Fruit fly (Drosophila melanogaster) Kc167 (cell line): Measurements from ENCODE around the gene nAChRalpha3.

Experiments used
- Myc ChIP-seq: fragments of >200 bp; optimal IDR thresholded peaks from 2 replicates; lab custom pipeline; 2017; ENCODE audit warnings: missing external identifiers
- Sin3A ChIP-seq: fragments of >200 bp; optimal IDR thresholded peaks from 2 replicates; lab custom pipeline; 2018; ENCODE audit warnings: missing external identifiers
- h ChIP-seq: fragments of >200 bp; optimal IDR thresholded peaks from 3 replicates; lab custom pipeline; 2018; ENCODE audit warnings: missing external identifiers
- insv ChIP-seq: fragments of >200 bp; optimal IDR thresholded peaks from 3 replicates; lab custom pipeline; 2018; ENCODE audit warnings: missing external identifiers
- psq ChIP-seq: fragments of >200 bp; optimal IDR thresholded peaks from 2 replicates; lab custom pipeline; 2017; ENCODE audit warnings: missing external identifiers
- ttk ChIP-seq: sonication (Bioruptor generic); optimal IDR thresholded peaks from 2 replicates; lab custom pipeline; 2017; ENCODE audit warnings: missing external identifiers

DNA sequence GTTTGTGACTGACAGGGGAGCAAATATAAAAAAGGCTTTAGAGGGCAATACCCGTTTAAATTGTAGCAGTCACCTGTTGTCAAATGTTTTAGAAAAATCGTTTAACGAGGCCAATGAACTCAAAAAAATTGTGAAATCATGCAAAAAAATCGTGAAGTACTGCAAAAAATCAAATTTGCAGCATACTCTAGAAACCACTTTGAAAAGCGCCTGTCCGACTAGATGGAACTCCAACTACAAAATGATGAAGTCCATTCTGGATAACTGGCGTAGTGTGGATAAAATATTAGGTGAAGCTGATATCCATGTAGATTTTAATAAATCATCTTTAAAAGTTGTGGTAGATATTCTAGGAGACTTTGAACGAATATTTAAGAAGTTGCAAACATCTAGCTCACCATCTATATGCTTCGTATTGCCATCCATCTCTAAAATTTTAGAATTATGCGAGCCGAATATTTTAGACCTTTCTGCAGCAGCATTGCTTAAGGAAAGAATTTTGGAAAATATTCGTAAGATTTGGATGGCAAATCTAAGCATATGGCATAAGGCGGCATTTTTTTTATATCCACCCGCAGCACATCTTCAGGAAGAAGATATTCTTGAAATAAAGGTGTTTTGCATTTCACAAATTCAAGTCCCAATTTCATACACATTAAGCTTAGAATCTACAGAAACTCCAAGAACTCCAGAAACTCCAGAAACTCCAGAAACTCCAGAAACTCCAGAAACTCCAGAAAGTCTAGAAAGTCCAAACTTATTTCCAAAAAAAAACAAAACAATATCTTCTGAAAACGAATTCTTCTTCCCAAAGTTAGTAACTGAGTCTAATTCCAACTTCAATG is 72.3 kb downstream of the nAChRalpha3 start:
- no peak for TF ChIP-seq psq (lab: Kevin White, UChicago)
- no peak for TF ChIP-seq insv (lab: Kevin White, UChicago)
- TF ChIP-seq h (lab: Kevin White, UChicago) = no peak
- TF ChIP-seq ttk (lab: Kevin White, UChicago) = no peak
- TF ChIP-seq Myc (lab: Kevin White, UChicago) = no peak
- no peak for TF ChIP-seq Sin3A
